Fruit fly (Drosophila melanogaster) whole organism, embryonic: ENCODE measurements around the gene AstA-R1.
A peak's percentile ranks its signal among the peaks of the same experiment; 100 is the strongest.

ENCODE experiments used
- Atf-2 ChIP-seq: fragments of 200-800 bp; sonication (Bioruptor generic); optimal IDR thresholded peaks from 2 replicates; lab custom pipeline; 2016; ENCODE audit warnings: missing biosample characterization, missing genetic modification characterization
- B-H1 ChIP-seq: fragments of 200-800 bp; sonication (Bioruptor generic); IDR thresholded peaks from 3 replicates; pipeline ENCODE4 v1.3.6; 2022; ENCODE audit warnings: missing biosample characterization, missing genetic modification characterization
- C15 ChIP-seq: fragments of 200-800 bp; sonication (Bioruptor generic); IDR thresholded peaks from 3 replicates; pipeline ENCODE4 v1.3.6; 2022; ENCODE audit warnings: missing biosample characterization, missing genetic modification characterization
- CG10274 ChIP-seq: fragments of 200-800 bp; sonication (Bioruptor generic); optimal IDR thresholded peaks from 3 replicates; lab custom pipeline; 2017; ENCODE audit warnings: missing biosample characterization, mild to moderate bottlenecking, missing genetic modification characterization
- CG11398 ChIP-seq: fragments of 200-800 bp; sonication (Bioruptor generic); optimal IDR thresholded peaks from 2 replicates; lab custom pipeline; 2016; ENCODE audit warnings: missing biosample characterization, missing genetic modification characterization
- CG13123 ChIP-seq: fragments of 200-800 bp; sonication (Bioruptor generic); optimal IDR thresholded peaks from 2 replicates; lab custom pipeline; 2016; ENCODE audit warnings: missing biosample characterization, missing genetic modification characterization
- CG13424 ChIP-seq: fragments of 200-800 bp; sonication (Bioruptor generic); optimal IDR thresholded peaks from 2 replicates; lab custom pipeline; 2019; ENCODE audit warnings: missing biosample characterization, mild to moderate bottlenecking, missing genetic modification characterization, moderate library complexity
- CG14014 ChIP-seq: fragments of 200-800 bp; sonication (Bioruptor generic); IDR thresholded peaks from 2 replicates; pipeline ENCODE4 v1.3.6; 2022; ENCODE audit warnings: missing biosample characterization, missing genetic modification characterization
- CG14441 ChIP-seq: fragments of 200-800 bp; sonication (Bioruptor generic); IDR thresholded peaks from 2 replicates; pipeline ENCODE4 v1.3.6; 2022; ENCODE audit warnings: missing biosample characterization, missing genetic modification characterization
- CG16813 ChIP-seq: fragments of 200-800 bp; sonication (Bioruptor generic); IDR thresholded peaks from 3 replicates; pipeline ENCODE4 v1.3.6; 2022; ENCODE audit warnings: missing biosample characterization, missing genetic modification characterization; ENCODE audit not compliant: partially characterized antibody
- CG16815 ChIP-seq: fragments of 200-800 bp; sonication (Bioruptor generic); optimal IDR thresholded peaks from 3 replicates; lab custom pipeline; 2017; ENCODE audit warnings: missing biosample characterization, mild to moderate bottlenecking, missing genetic modification characterization
- CG18764 ChIP-seq: fragments of 200-800 bp; sonication (Bioruptor generic); optimal IDR thresholded peaks from 3 replicates; lab custom pipeline; 2016; ENCODE audit warnings: missing biosample characterization, missing genetic modification characterization
- CG3838 ChIP-seq: fragments of 200-800 bp; sonication (Bioruptor generic); optimal IDR thresholded peaks from 3 replicates; lab custom pipeline; 2016; ENCODE audit warnings: missing biosample characterization, missing genetic modification characterization
- CG4282 ChIP-seq: fragments of 200-800 bp; sonication (Bioruptor generic); optimal IDR thresholded peaks from 2 replicates; lab custom pipeline; 2016; ENCODE audit warnings: missing biosample characterization, missing genetic modification characterization
- CG4617 ChIP-seq: fragments of 200-800 bp; sonication (Bioruptor generic); optimal IDR thresholded peaks from 3 replicates; lab custom pipeline; 2016; ENCODE audit warnings: missing biosample characterization, missing genetic modification characterization, borderline replicate concordance
- CG4820 ChIP-seq: fragments of 200-800 bp; sonication (Bioruptor generic); optimal IDR thresholded peaks from 3 replicates; lab custom pipeline; 2016; ENCODE audit warnings: missing biosample characterization, missing genetic modification characterization
- CG5180 ChIP-seq: fragments of 200-800 bp; sonication (Bioruptor generic); optimal IDR thresholded peaks from 3 replicates; lab custom pipeline; 2017; ENCODE audit warnings: missing biosample characterization, missing genetic modification characterization, mild to moderate bottlenecking, moderate library complexity, missing genetic modification reagents
- CG6175 ChIP-seq: fragments of 200-800 bp; sonication (Bioruptor generic); IDR thresholded peaks from 3 replicates; pipeline ENCODE4 v1.3.6; 2022; ENCODE audit warnings: missing biosample characterization, missing genetic modification characterization
- CG7372 ChIP-seq: fragments of 200-800 bp; sonication (Bioruptor generic); IDR thresholded peaks from 2 replicates; pipeline ENCODE4 v1.3.6; 2022; ENCODE audit warnings: missing biosample characterization, missing genetic modification characterization
- CG8281 ChIP-seq: fragments of 200-800 bp; sonication (Bioruptor generic); optimal IDR thresholded peaks from 2 replicates; lab custom pipeline; 2018; ENCODE audit warnings: missing biosample characterization, mild to moderate bottlenecking, missing genetic modification characterization, moderate library complexity
- CG8924 ChIP-seq: fragments of 200-800 bp; optimal IDR thresholded peaks from 3 replicates; lab custom pipeline; 2019; ENCODE audit warnings: missing biosample characterization, mild to moderate bottlenecking, missing genetic modification characterization, moderate library complexity
- CG9817 ChIP-seq: fragments of 200-800 bp; sonication (Bioruptor generic); optimal IDR thresholded peaks from 2 replicates; lab custom pipeline; 2018; ENCODE audit warnings: missing biosample characterization, mild to moderate bottlenecking, missing genetic modification characterization, moderate library complexity
- Dad ChIP-seq: fragments of 200-800 bp; sonication (Bioruptor generic); optimal IDR thresholded peaks from 3 replicates; lab custom pipeline; 2016; ENCODE audit warnings: missing biosample characterization, missing genetic modification characterization
- Deaf1 ChIP-seq: fragments of 200-800 bp; optimal IDR thresholded peaks from 3 replicates; lab custom pipeline; 2019; ENCODE audit warnings: missing biosample characterization, mild to moderate bottlenecking, missing genetic modification characterization, moderate library complexity
- Dek ChIP-seq: fragments of 200-800 bp; sonication (Bioruptor generic); optimal IDR thresholded peaks from 3 replicates; lab custom pipeline; 2019; ENCODE audit warnings: missing biosample characterization, mild to moderate bottlenecking, missing genetic modification characterization, moderate library complexity
- HLHmδ ChIP-seq: fragments of 200-800 bp; sonication (Bioruptor generic); optimal IDR thresholded peaks from 2 replicates; lab custom pipeline; 2018; ENCODE audit warnings: missing biosample characterization, mild to moderate bottlenecking, missing genetic modification characterization, moderate library complexity
- Myb ChIP-seq: fragments of 200-800 bp; sonication (Bioruptor generic); optimal IDR thresholded peaks from 2 replicates; lab custom pipeline; 2016; ENCODE audit warnings: missing biosample characterization, missing genetic modification characterization
- Nf-YC ChIP-seq: fragments of 200-800 bp; optimal IDR thresholded peaks from 3 replicates; lab custom pipeline; 2019; ENCODE audit warnings: missing biosample characterization, mild to moderate bottlenecking, missing genetic modification characterization, moderate library complexity
- Sry-β ChIP-seq: fragments of 200-800 bp; sonication (Bioruptor generic); optimal IDR thresholded peaks from 2 replicates; lab custom pipeline; 2018; ENCODE audit warnings: missing biosample characterization, mild to moderate bottlenecking, missing genetic modification characterization, moderate library complexity
- ab ChIP-seq: fragments of 200-800 bp; sonication (Bioruptor generic); optimal IDR thresholded peaks from 2 replicates; lab custom pipeline; 2016; ENCODE audit warnings: missing biosample characterization, missing genetic modification characterization
- abd-A ChIP-seq: fragments of 200-800 bp; sonication (Bioruptor generic); optimal IDR thresholded peaks from 3 replicates; lab custom pipeline; 2019; ENCODE audit warnings: missing biosample characterization, mild to moderate bottlenecking, missing genetic modification characterization, moderate library complexity
- ash1 ChIP-seq: fragments of 200-800 bp; sonication (Bioruptor generic); optimal IDR thresholded peaks from 2 replicates; lab custom pipeline; 2018; ENCODE audit warnings: missing biosample characterization, mild to moderate bottlenecking, missing genetic modification characterization
- bigmax ChIP-seq: fragments of 200-800 bp; sonication (Bioruptor generic); optimal IDR thresholded peaks from 2 replicates; lab custom pipeline; 2018; ENCODE audit warnings: missing biosample characterization, mild to moderate bottlenecking, missing genetic modification characterization
- cad ChIP-seq: fragments of >200 bp; optimal IDR thresholded peaks from 2 replicates; lab custom pipeline; 2017; ENCODE audit warnings: missing biosample characterization, missing genetic modification characterization
- croc ChIP-seq: fragments of 200-800 bp; sonication (Bioruptor generic); conservative IDR thresholded peaks from 3 replicates; pipeline ENCODE4 v1.3.6; 2022; ENCODE audit warnings: missing biosample characterization, missing genetic modification characterization
- dysf ChIP-seq: fragments of 200-800 bp; sonication (Bioruptor generic); IDR thresholded peaks from 3 replicates; pipeline ENCODE4 v1.3.6; 2022; ENCODE audit warnings: missing biosample characterization, missing genetic modification characterization
- eyg ChIP-seq: fragments of 200-800 bp; sonication (Bioruptor generic); optimal IDR thresholded peaks from 3 replicates; lab custom pipeline; 2016; ENCODE audit warnings: missing biosample characterization, missing genetic modification characterization
- fd96Cb ChIP-seq: fragments of 200-800 bp; sonication (Bioruptor generic); optimal IDR thresholded peaks from 2 replicates; lab custom pipeline; 2018; ENCODE audit warnings: missing biosample characterization, mild to moderate bottlenecking, missing genetic modification characterization, moderate library complexity
- ftz-f1 ChIP-seq: fragments of 200-800 bp; sonication (Bioruptor generic); optimal IDR thresholded peaks from 2 replicates; lab custom pipeline; 2016; ENCODE audit warnings: missing biosample characterization, missing genetic modification characterization
- klu ChIP-seq: fragments of 200-800 bp; sonication (Bioruptor generic); IDR thresholded peaks from 2 replicates; pipeline ENCODE4 v1.3.6; 2022; ENCODE audit warnings: missing biosample characterization, missing genetic modification characterization
- kni ChIP-seq: fragments of 200-800 bp; sonication (Bioruptor generic); optimal IDR thresholded peaks from 3 replicates; lab custom pipeline; 2017; ENCODE audit warnings: mild to moderate bottlenecking, missing biosample characterization, missing genetic modification reagents, missing genetic modification characterization
- maf-S ChIP-seq: fragments of 200-800 bp; sonication (Bioruptor generic); optimal IDR thresholded peaks from 2 replicates; lab custom pipeline; 2016; ENCODE audit warnings: missing biosample characterization, missing genetic modification characterization
- odd ChIP-seq: fragments of 200-800 bp; sonication (Bioruptor generic); optimal IDR thresholded peaks from 2 replicates; lab custom pipeline; 2017; ENCODE audit warnings: missing biosample characterization, mild to moderate bottlenecking, missing genetic modification characterization
- onecut ChIP-seq: fragments of 200-800 bp; sonication (Bioruptor generic); IDR thresholded peaks from 2 replicates; pipeline ENCODE4 v1.3.6; 2022; ENCODE audit warnings: missing biosample characterization, missing genetic modification characterization
- peb ChIP-seq: fragments of 200-800 bp; sonication (Bioruptor generic); IDR thresholded peaks from 2 replicates; pipeline ENCODE4 v1.3.6; 2022; ENCODE audit warnings: missing biosample characterization, missing genetic modification characterization
- seq ChIP-seq: fragments of 200-800 bp; sonication (Bioruptor generic); IDR thresholded peaks from 2 replicates; pipeline ENCODE4 v1.3.6; 2022; ENCODE audit warnings: missing biosample characterization, missing genetic modification characterization
- shn ChIP-seq: fragments of 200-800 bp; sonication (Bioruptor generic); optimal IDR thresholded peaks from 3 replicates; lab custom pipeline; 2016; ENCODE audit warnings: missing biosample characterization, missing genetic modification characterization
- slou ChIP-seq: fragments of 200-800 bp; sonication (Bioruptor generic); optimal IDR thresholded peaks from 3 replicates; lab custom pipeline; 2016; ENCODE audit warnings: missing biosample characterization, missing genetic modification characterization
- stwl ChIP-seq: fragments of 200-800 bp; sonication (Bioruptor generic); optimal IDR thresholded peaks from 3 replicates; lab custom pipeline; 2018; ENCODE audit warnings: missing biosample characterization, mild to moderate bottlenecking, missing genetic modification characterization, moderate library complexity
- wor ChIP-seq: fragments of 200-800 bp; sonication (Bioruptor generic); IDR thresholded peaks from 2 replicates; pipeline ENCODE4 v1.3.6; 2022; ENCODE audit warnings: missing biosample characterization, missing genetic modification characterization
- zf30C ChIP-seq: fragments of 200-800 bp; sonication (Bioruptor generic); optimal IDR thresholded peaks from 3 replicates; lab custom pipeline; 2018; ENCODE audit warnings: missing biosample characterization, mild to moderate bottlenecking, missing genetic modification characterization

AstA-R1 gene

DNA sequence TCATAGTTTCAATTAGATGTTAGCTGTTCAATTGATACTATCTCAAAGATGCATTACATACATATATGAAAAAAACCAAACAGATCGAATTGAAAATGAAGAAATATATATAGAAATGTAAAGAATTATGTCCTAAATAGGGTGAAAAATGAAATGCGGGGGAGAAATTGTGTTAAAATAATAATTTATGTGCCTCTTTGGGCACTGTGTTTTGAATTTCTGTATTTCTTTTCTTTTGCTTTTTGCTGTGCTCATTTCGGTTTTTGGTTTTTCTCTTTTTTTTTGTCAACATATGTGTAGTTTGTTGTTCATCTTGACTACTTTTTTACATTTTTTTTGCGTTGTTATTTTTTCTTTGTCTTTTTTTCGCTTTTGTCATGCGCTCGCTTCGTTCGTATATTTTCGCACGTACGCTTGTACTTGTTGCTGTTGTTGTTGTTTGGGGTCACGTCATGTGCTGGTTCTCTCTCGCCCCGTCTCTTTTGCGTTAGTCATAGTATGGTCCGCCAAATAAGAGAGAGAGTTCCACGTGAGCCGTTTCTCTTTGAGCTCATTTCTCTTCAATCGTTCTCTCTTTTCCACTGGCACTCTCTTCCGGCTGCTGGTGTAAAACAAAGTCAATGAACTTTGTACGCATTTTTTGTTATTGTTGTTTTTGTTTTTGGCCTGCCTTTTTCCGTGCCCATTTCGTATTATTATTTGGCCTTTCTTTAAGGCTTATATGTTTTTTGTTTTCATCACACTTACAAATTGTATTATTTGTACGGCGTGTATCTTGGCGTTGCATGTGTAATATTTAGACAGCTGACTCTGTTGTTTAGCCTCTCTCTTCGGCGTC lies 121.0 kb downstream of the AstA-R1 start (continued):
- TF ChIP-seq Dad (no peak), wor (GFP tag; lab: Robert Waterston, UW) (no peak), CG13424 (tag; lab: Kevin White, UChicago) (no peak), maf-S (GFP tag; lab: Kevin White, UChicago) (no peak), croc (GFP tag; lab: Robert Waterston, UW) (no peak), eyg (GFP tag; lab: Kevin White, UChicago) (no peak), CG14441 (GFP tag; lab: Robert Waterston, UW) (no peak), bigmax (GFP tag; lab: Kevin White, UChicago) (no peak), peb (GFP tag; lab: Robert Waterston, UW) (no peak), ab (GFP tag; lab: Kevin White, UChicago) (no peak), CG5180 (no peak), HLHmδ (GFP tag; lab: Kevin White, UChicago) (no peak), CG8924 (tag; lab: Kevin White, UChicago) (no peak), shn (GFP tag; lab: Kevin White, UChicago) (no peak), klu (GFP tag; lab: Robert Waterston, UW) (no peak), C15 (GFP tag; lab: Robert Waterston, UW) (no peak), CG4617 (GFP tag; lab: Kevin White, UChicago) (no peak), abd-A (tag; lab: Kevin White, UChicago) (no peak), stwl (tag; lab: Kevin White, UChicago) (no peak), CG13123 (GFP tag; lab: Kevin White, UChicago) (no peak), fd96Cb (no peak), CG9817 (tag; lab: Kevin White, UChicago) (no peak), Sry-β (GFP tag; lab: Kevin White, UChicago) (no peak), B-H1 (GFP tag; lab: Robert Waterston, UW) (no peak), kni (GFP tag; lab: Kevin White, UChicago) (peak; percentile 18), CG8281 (no peak), Deaf1 (no peak), dysf (GFP tag; lab: Robert Waterston, UW) (no peak), CG11398 (GFP tag; lab: Kevin White, UChicago) (no peak), CG16815 (GFP tag; lab: Kevin White, UChicago) (no peak), cad (GFP tag; lab: Kevin White, UChicago) (no peak), CG18764 (GFP tag; lab: Kevin White, UChicago) (no peak), ash1 (GFP tag; lab: Kevin White, UChicago) (no peak), ftz-f1 (GFP tag; lab: Kevin White, UChicago) (no peak), zf30C (GFP tag; lab: Kevin White, UChicago) (no peak), Nf-YC (tag; lab: Kevin White, UChicago) (no peak), CG16813 (GFP tag; lab: Robert Waterston, UW) (no peak), Atf-2 (GFP tag; lab: Kevin White, UChicago) (no peak), odd (GFP tag; lab: Kevin White, UChicago) (no peak), CG6175 (no peak), CG7372 (GFP tag; lab: Robert Waterston, UW) (no peak), Myb (GFP tag; lab: Kevin White, UChicago) (no peak), CG4820 (GFP tag; lab: Kevin White, UChicago) (no peak), CG14014 (GFP tag; lab: Robert Waterston, UW) (no peak), CG3838 (GFP tag; lab: Kevin White, UChicago) (no peak), CG4282 (GFP tag; lab: Kevin White, UChicago) (no peak), CG10274 (GFP tag; lab: Kevin White, UChicago) (no peak), Dek (tag; lab: Kevin White, UChicago) (peak; percentile 22), seq (GFP tag; lab: Robert Waterston, UW) (no peak), onecut (GFP tag; lab: Robert Waterston, UW) (no peak), slou (GFP tag; lab: Kevin White, UChicago) (no peak)
